Worm (Caenorhabditis elegans) whole organism, mixed stage, embryonic: ENCODE results near the gene nstp-3.

Source experiments
- lsy-2 ChIP-seq: fragments of 150-350 bp; optimal IDR thresholded peaks from 2 replicates; lab custom pipeline; 2014; ENCODE audit warnings: missing biosample characterization, missing genetic modification characterization
- pha-4 ChIP-seq: fragments of 150-350 bp; optimal IDR thresholded peaks from 2 replicates; lab custom pipeline; 2018; ENCODE audit warnings: missing biosample characterization, missing genetic modification reagents, missing genetic modification characterization
- tbx-8 ChIP-seq: fragments of 200-800 bp; sonication (Bioruptor generic); optimal IDR thresholded peaks from 2 replicates; lab custom pipeline; 2018; ENCODE audit warnings: mild to moderate bottlenecking, missing genetic modification characterization, moderate library complexity, missing compliant biosample characterization
- unc-120 ChIP-seq: sonication (generic microtip); optimal IDR thresholded peaks from 2 replicates; lab custom pipeline; 2017; ENCODE audit warnings: missing genetic modification characterization, missing compliant biosample characterization; ENCODE audit not compliant: poor library complexity, severe bottlenecking
- unc-39 ChIP-seq: fragments of 150-350 bp; optimal IDR thresholded peaks from 2 replicates; lab custom pipeline; 2014; ENCODE audit warnings: missing biosample characterization, missing genetic modification characterization
- unc-62 ChIP-seq: fragments of 150-350 bp; optimal IDR thresholded peaks from 2 replicates; lab custom pipeline; 2014; ENCODE audit warnings: missing biosample characterization, missing genetic modification reagents, missing genetic modification characterization

DNA sequence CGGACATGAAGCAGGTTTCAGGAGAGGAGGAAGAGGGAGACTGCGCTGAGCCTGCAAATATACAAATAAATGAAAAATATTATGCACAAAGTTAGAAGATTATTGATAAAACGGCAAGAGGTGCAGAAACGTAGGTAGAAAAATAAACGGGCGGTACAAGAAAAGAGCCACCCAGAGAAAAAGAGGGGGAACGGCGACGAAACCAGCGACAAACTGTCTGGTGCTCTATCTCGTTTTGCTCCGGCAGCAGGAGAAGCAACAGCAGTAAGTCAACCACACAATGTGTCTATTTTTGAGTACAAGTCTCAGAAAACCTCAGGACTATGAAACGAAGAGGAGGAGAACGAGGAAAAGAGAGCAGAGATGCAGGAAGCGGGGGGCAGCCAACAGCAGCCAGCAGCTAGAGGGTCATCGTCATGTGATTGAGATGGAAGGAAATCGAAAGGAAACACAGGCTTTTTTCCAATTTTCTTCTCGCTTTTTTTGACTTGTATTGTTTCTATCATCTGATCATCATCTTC, 47.7 kb upstream of the nstp-3 start, which contains the start of gene F26F12.3:
- TF ChIP-seq pha-4 (tag; lab: Kevin White, UChicago) (no peak), unc-39 (no peak), unc-62 (no peak), lsy-2 (tag; lab: Kevin White, UChicago) (no peak), tbx-8 (GFP tag; lab: Kevin White, UChicago) (no peak), unc-120 (tag; lab: Kevin White, UChicago) (peak; percentile 15)
